Worm (Caenorhabditis elegans) whole organism, midembryonic: ENCODE data around the gene Y53C12A.7.

Experiments used
- T22C8.4 ChIP-seq: fragments of 200-800 bp; sonication (Bioruptor generic); IDR thresholded peaks from 2 replicates; pipeline ENCODE4 v1.3.6; 2022; ENCODE audit warnings: missing genetic modification characterization, missing compliant biosample characterization
- cog-1 ChIP-seq: sonication (generic microtip); optimal IDR thresholded peaks from 2 replicates; lab custom pipeline; 2016; ENCODE audit warnings: missing genetic modification characterization, missing compliant biosample characterization
- flt-1 ChIP-seq: fragments of 200-800 bp; sonication (Bioruptor generic); IDR thresholded peaks from 2 replicates; pipeline ENCODE4 v1.3.6; 2022; ENCODE audit warnings: missing genetic modification characterization, missing compliant biosample characterization
- med-1 ChIP-seq: sonication (generic microtip); optimal IDR thresholded peaks from 2 replicates; lab custom pipeline; 2017; ENCODE audit warnings: missing genetic modification characterization, mild to moderate bottlenecking, missing compliant biosample characterization, antibody characterized with exemption, missing genetic modification reagents; ENCODE audit not compliant: insufficient read depth
- ref-1 ChIP-seq: fragments of 200-800 bp; sonication (Bioruptor generic); conservative IDR thresholded peaks from 2 replicates; pipeline ENCODE4 v1.3.6; 2022; ENCODE audit warnings: missing genetic modification reagents, missing genetic modification characterization, missing compliant biosample characterization
- ztf-23 ChIP-seq: fragments of 200-800 bp; sonication (Bioruptor generic); IDR thresholded peaks from 2 replicates; pipeline ENCODE4 v1.3.6; 2022; ENCODE audit warnings: missing genetic modification reagents, missing genetic modification characterization, missing compliant biosample characterization
- ztf-29 ChIP-seq: fragments of 200-800 bp; sonication (Bioruptor generic); IDR thresholded peaks from 2 replicates; pipeline ENCODE4 v1.3.6; 2022; ENCODE audit warnings: missing genetic modification reagents, missing genetic modification characterization, missing compliant biosample characterization

DNA sequence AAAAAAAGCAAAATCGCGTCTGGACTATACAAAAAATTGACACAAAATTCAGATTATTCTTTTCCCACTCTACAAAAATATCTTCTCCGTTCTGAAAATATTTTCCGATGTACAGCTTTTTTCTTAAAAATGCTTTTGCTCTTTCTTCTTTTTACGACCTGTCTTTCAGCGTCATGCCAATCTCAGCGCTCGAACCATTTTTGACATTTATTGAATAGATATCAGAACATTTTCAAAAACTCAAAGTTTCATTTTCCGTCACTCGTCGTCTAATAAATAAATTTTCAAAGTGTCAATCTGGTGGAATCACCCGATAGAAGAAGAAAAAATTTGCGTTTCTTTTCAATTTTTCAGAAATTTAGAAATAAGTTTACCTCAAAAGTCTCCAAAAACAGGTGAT is 41.1 kb downstream of the Y53C12A.7 start:
- no peak for TF ChIP-seq T22C8.4 (GFP tag; lab: Robert Waterston, UW)
- TF ChIP-seq ztf-29 (GFP tag; lab: Robert Waterston, UW): no peak
- no peak for TF ChIP-seq flt-1
- no peak for TF ChIP-seq med-1
- TF ChIP-seq ztf-23: no peak
- no peak for TF ChIP-seq cog-1 (tag; lab: Kevin White, UChicago)
- no peak for TF ChIP-seq ref-1
